Worm (Caenorhabditis elegans): ENCODE measurements around the gene C18H7.6.

Gene C18H7.6

DNA sequence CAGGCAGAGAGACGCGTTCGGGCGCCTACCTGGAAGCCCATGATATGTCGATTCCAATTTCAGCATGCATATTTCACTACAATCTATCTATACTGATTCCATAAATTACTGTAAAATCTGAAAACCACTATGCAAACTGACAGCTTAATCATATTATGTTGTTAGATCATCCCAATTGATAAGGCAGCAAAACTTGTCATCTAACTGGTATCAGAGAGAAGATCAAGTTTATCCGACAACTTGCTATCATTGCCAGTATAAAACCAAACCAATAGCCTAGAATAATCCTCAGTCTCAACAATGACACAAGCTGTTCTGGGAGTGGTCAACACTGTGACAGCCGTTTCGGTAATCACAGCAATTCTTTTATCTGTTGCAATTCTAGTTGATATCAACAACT is 11.9 kb upstream of the C18H7.6 start, which contains the start of gene col-102:
Gene col-102, plus strand, starts transcription at position 301 of the 400 bp plus-strand sequence.
- TF ChIP-seq ceh-30 (tag; optimal IDR thresholded peaks at IDR 0.05) (no peak), pag-3 (tag; optimal IDR thresholded peaks at IDR 0.05; ENCODE audit: borderline replicate concordance) (no peak), C08G9.2 (tag; optimal IDR thresholded peaks at IDR 0.05) (no peak)

DNA sequence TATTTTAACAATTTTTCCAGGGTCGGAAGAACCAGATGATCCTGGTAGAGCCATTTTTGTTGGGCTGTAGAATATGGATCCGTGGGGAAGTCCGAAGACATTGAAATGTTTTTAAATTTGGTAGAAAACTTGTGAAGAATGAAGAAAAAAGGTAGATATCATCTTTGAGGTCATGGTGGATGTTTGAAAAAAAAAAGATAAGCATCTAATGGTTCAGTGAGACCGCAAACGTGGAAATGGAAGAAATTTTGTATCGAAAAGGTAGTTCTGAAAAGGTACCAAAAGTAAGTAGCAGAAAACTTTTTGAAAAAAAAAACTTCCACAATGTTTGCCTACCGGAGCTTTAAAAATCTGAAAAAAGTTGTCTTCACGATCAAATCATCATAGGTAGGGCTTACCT is 11.3 kb upstream of the C18H7.6 start, which contains the start of gene prmt-4:
Gene prmt-4, minus strand, starts transcription at position 101 of the 400 bp plus-strand sequence.
- TF ChIP-seq fkh-6 (tag; optimal IDR thresholded peaks at IDR 0.05), result no peak
- no peak for TF ChIP-seq nfya-1 (tag; optimal IDR thresholded peaks at IDR 0.05)
- TF ChIP-seq lin-11 (tag; optimal IDR thresholded peaks at IDR 0.05), result no peak
- no peak for TF ChIP-seq pax-1 (tag; optimal IDR thresholded peaks at IDR 0.05)
- TF ChIP-seq hlh-6 (tag; optimal IDR thresholded peaks at IDR 0.05), result no peak
- no peak for TF ChIP-seq ceh-30 (tag; optimal IDR thresholded peaks at IDR 0.05)
- no peak for TF ChIP-seq gmeb-2 (tag; optimal IDR thresholded peaks at IDR 0.05)
- TF ChIP-seq eyg-1 (tag; optimal IDR thresholded peaks at IDR 0.05), result no peak
- no peak for TF ChIP-seq unc-55 (GFP tag; optimal IDR thresholded peaks at IDR 0.05)
- TF ChIP-seq rnt-1 (tag; optimal IDR thresholded peaks at IDR 0.05), result no peak
- TF ChIP-seq elt-4 (tag; optimal IDR thresholded peaks at IDR 0.05), result no peak
- no peak for TF ChIP-seq lim-6 (tag; optimal IDR thresholded peaks at IDR 0.05)
- TF ChIP-seq ets-4 (tag; optimal IDR thresholded peaks at IDR 0.05), result no peak
- TF ChIP-seq ref-2 (tag; optimal IDR thresholded peaks at IDR 0.05), result no peak
- no peak for TF ChIP-seq ceh-22 (tag; optimal IDR thresholded peaks at IDR 0.05)
- no peak for TF ChIP-seq tbx-7 (tag; optimal IDR thresholded peaks at IDR 0.05)
- TF ChIP-seq dve-1 (tag; optimal IDR thresholded peaks at IDR 0.05), result no peak
- no peak for TF ChIP-seq ceh-48 (tag; optimal IDR thresholded peaks at IDR 0.05)
- no peak for TF ChIP-seq ceh-31 (tag; optimal IDR thresholded peaks at IDR 0.05)

DNA sequence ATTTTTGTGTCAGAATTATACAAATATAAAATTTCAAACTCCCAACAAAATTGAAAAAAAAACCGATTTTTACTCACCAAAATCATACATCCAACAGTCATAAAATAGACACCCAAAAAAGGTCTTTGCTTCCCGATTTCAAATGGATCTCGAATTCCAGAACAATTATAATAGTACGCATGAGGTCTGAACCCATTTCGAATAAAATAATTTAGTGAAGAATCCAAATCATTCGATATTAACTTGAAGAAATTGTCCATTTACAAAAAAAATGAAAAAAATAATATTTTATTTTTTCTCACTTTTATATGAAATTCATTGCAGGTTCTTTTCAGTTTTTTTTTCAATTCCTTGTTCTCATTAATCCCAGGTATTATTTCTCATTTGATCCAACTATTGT is 9.3 kb upstream of the C18H7.6 start, which contains the start of gene srt-59:
Gene srt-59, minus strand, starts transcription at position 101 of the 400 bp plus-strand sequence.
- no peak for TF ChIP-seq ztf-16 (tag; optimal IDR thresholded peaks at IDR 0.05)
- TF ChIP-seq ceh-34 (tag; optimal IDR thresholded peaks at IDR 0.05), result no peak
- TF ChIP-seq hlh-6 (tag; optimal IDR thresholded peaks at IDR 0.05), result no peak
- TF ChIP-seq ceh-24 (tag; optimal IDR thresholded peaks at IDR 0.05), result no peak
- no peak for TF ChIP-seq F13H6.1 (tag; optimal IDR thresholded peaks at IDR 0.05)
- no peak for TF ChIP-seq odd-2 (tag; optimal IDR thresholded peaks at IDR 0.05)
- no peak for TF ChIP-seq ttx-3 (tag; optimal IDR thresholded peaks at IDR 0.05)
- TF ChIP-seq ceh-14 (tag; optimal IDR thresholded peaks at IDR 0.05), result no peak
- TF ChIP-seq tbx-7 (tag; optimal IDR thresholded peaks at IDR 0.05), result no peak
- TF ChIP-seq nhr-232 (tag; optimal IDR thresholded peaks at IDR 0.05), result no peak
- no peak for TF ChIP-seq fkh-10 (GFP tag; optimal IDR thresholded peaks at IDR 0.05)
- no peak for TF ChIP-seq sox-2 (GFP tag; IDR thresholded peaks at IDR 0.05)
- TF ChIP-seq ceh-22 (tag; optimal IDR thresholded peaks at IDR 0.05), result no peak

DNA sequence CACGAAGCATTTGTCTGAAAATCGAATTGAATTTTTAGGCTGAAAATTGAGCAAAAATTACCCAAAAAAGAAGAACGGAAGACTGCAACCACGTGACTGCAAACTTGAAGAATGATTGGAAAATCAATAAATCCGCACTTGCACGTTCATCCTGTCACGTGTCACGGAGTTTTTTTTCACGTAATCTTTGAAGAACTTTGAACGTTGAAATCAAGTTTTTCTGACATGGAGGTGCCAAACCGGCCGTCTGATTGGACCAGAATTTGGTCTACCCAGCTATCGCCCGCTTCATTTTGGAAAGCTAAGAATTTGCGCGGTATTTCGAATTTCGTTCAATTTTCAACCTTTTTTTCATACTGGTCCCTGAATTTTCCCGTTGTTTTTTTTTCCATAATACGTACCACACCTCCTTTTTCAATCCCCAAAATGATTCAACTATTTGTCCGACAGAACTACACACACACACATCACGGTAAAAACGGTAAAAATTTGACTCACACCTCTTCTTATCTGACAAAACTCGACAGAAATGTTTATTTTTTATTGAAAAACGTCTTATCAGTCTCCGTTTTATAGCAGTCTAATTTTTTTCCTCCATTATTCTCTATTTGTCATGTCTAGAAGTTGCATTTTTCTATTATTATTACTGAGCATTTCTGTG is 4.1 kb upstream of the C18H7.6 start, which contains the start of the genes C18H7.7 and C18H7.11:
Gene C18H7.7, minus strand, starts transcription at position 101 of the 661 bp plus-strand sequence.
Gene C18H7.11, plus strand, starts transcription at position 611 of the 661 bp plus-strand sequence.
- TF ChIP-seq sox-4 (tag; optimal IDR thresholded peaks at IDR 0.05), result no peak
- TF ChIP-seq tbx-2 (tag; optimal IDR thresholded peaks at IDR 0.05), result no peak
- TF ChIP-seq hlh-30 (tag; optimal IDR thresholded peaks at IDR 0.05; ENCODE audit: insufficient read depth), result peak; percentile 9

DNA sequence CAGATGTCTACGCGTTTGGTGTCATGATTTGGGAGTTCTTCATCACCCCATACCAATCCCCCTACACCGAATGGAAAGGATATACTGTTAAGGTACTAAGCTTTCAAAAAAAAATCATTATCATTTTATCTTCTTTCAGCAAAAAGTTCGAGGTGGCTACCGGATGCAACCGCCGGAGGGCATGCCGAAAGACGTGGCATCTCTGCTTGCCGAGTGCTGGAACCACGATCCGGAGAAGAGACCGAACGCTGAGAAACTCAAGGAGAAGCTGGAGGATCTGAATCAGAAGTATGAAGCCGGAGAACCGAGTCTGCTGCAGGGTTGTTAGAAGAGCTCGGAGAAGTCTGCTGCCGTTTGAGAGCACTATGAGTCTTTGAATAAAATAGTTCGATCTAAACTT is 2.6 kb upstream of the C18H7.6 start:
- TF ChIP-seq ceh-2 (tag; optimal IDR thresholded peaks at IDR 0.05) (no peak), C08G9.2 (tag; optimal IDR thresholded peaks at IDR 0.05) (no peak), ztf-16 (tag; optimal IDR thresholded peaks at IDR 0.05) (no peak), ceh-6 (GFP tag; optimal IDR thresholded peaks at IDR 0.05) (no peak)

All from whole organism, late embryonic.